Worm (Caenorhabditis elegans) whole organism, L1 larva: ENCODE measurements around the gene F54C8.1.

ENCODE experiments used
- C34B4.2 ChIP-seq: sonication (generic microtip); optimal IDR thresholded peaks from 2 replicates; lab custom pipeline; 2017; ENCODE audit warnings: mild to moderate bottlenecking, missing genetic modification characterization, missing compliant biosample characterization
- ceh-88 ChIP-seq: fragments of 200-800 bp; sonication (Bioruptor generic); IDR thresholded peaks from 2 replicates; pipeline ENCODE4 v1.3.6; 2022; ENCODE audit warnings: missing genetic modification characterization, missing compliant biosample characterization
- egl-27 ChIP-seq, 2 experiments: fragments of 150-350 bp in 1 of 2; sonication (generic microtip); optimal IDR thresholded peaks; 3 replicates each; lab custom pipeline; 2017 to 2018; ENCODE audit warnings: missing biosample characterization in 2 of 2, missing genetic modification characterization in 2 of 2, missing genetic modification reagents in 2 of 2
- fkh-8 ChIP-seq: sonication (generic microtip); optimal IDR thresholded peaks from 2 replicates; lab custom pipeline; 2016; ENCODE audit warnings: mild to moderate bottlenecking, missing genetic modification characterization, missing compliant biosample characterization
- fos-1 ChIP-seq: fragments of 150-350 bp; optimal IDR thresholded peaks from 2 replicates; lab custom pipeline; 2014; ENCODE audit warnings: missing biosample characterization, missing genetic modification characterization
- mab-9 ChIP-seq: fragments of 200-800 bp; sonication (Bioruptor generic); IDR thresholded peaks from 2 replicates; pipeline ENCODE4 v1.3.6; 2022; ENCODE audit warnings: missing genetic modification reagents, missing genetic modification characterization, missing compliant biosample characterization
- mef-2 ChIP-seq: fragments of 150-350 bp; optimal IDR thresholded peaks from 2 replicates; lab custom pipeline; 2014; ENCODE audit warnings: missing biosample characterization, missing genetic modification characterization
- nhr-11 ChIP-seq: fragments of 150-350 bp; optimal IDR thresholded peaks from 2 replicates; lab custom pipeline; 2014; ENCODE audit warnings: missing biosample characterization, missing genetic modification characterization
- nhr-12 ChIP-seq: sonication (generic microtip); optimal IDR thresholded peaks from 2 replicates; lab custom pipeline; 2017; ENCODE audit warnings: missing biosample characterization, missing genetic modification characterization
- nhr-237 ChIP-seq: fragments of 150-350 bp; optimal IDR thresholded peaks from 2 replicates; lab custom pipeline; 2014; ENCODE audit warnings: missing biosample characterization, missing genetic modification characterization
- nhr-90 ChIP-seq: sonication (generic microtip); optimal IDR thresholded peaks from 2 replicates; lab custom pipeline; 2016; ENCODE audit warnings: mild to moderate bottlenecking, missing genetic modification characterization, missing compliant biosample characterization; ENCODE audit not compliant: poor library complexity
- unc-62 ChIP-seq: fragments of 150-350 bp; optimal IDR thresholded peaks from 2 replicates; lab custom pipeline; 2014; ENCODE audit warnings: missing biosample characterization, missing genetic modification reagents, missing genetic modification characterization

- TF ChIP-seq nhr-12 (tag; lab: Kevin White, UChicago) = no peak
- no peak for TF ChIP-seq ceh-88 (GFP tag; lab: Robert Waterston, UW)
- no peak for TF ChIP-seq mef-2 (tag; lab: Kevin White, UChicago)
- no peak for TF ChIP-seq nhr-90 (tag; lab: Kevin White, UChicago)
- no peak for TF ChIP-seq nhr-237 (tag; lab: Kevin White, UChicago)
- TF ChIP-seq mab-9 = no peak
- TF ChIP-seq C34B4.2 (tag; lab: Kevin White, UChicago) = no peak
- TF ChIP-seq unc-62 (GFP tag; lab: Kevin White, UChicago) = no peak
- TF ChIP-seq nhr-11 = no peak
- no peak for TF ChIP-seq egl-27 (tag; optimal IDR thresholded peaks at IDR 0.05; lab: Kevin White, UChicago)
- no peak for TF ChIP-seq fkh-8
- TF ChIP-seq fos-1 (tag; lab: Kevin White, UChicago) = no peak
Observed at ce11 chrIII:9472464-9472863, 33.0 kb downstream of the F54C8.1 start.
